Worm (Caenorhabditis elegans) whole organism, late embryonic: ENCODE data around the gene Y43C5A.3.
"Not testable (repeated sequence)": the region's sequence is repeated elsewhere in the genome, so short reads cannot be mapped to it uniquely, and the experiment has no call there.

ENCODE experiments used
- C08G9.2 ChIP-seq: sonication (generic microtip); optimal IDR thresholded peaks from 2 replicates; lab custom pipeline; 2016; ENCODE audit warnings: mild to moderate bottlenecking, missing genetic modification characterization, moderate library complexity, missing compliant biosample characterization
- elt-2 ChIP-seq: sonication (generic microtip); optimal IDR thresholded peaks from 2 replicates; lab custom pipeline; 2016; ENCODE audit warnings: missing genetic modification reagents, missing genetic modification characterization, missing compliant biosample characterization
- nhr-11 ChIP-seq: fragments of 150-350 bp; optimal IDR thresholded peaks from 2 replicates; lab custom pipeline; 2014; ENCODE audit warnings: missing biosample characterization, missing genetic modification characterization
- pha-2 ChIP-seq: sonication (generic microtip); optimal IDR thresholded peaks from 2 replicates; lab custom pipeline; 2017; ENCODE audit warnings: mild to moderate bottlenecking, missing genetic modification characterization, missing compliant biosample characterization
- rnt-1 ChIP-seq: sonication (generic microtip); optimal IDR thresholded peaks from 2 replicates; lab custom pipeline; 2016; ENCODE audit warnings: missing genetic modification characterization, missing compliant biosample characterization
- sox-4 ChIP-seq: sonication (generic microtip); optimal IDR thresholded peaks from 2 replicates; lab custom pipeline; 2017; ENCODE audit warnings: mild to moderate bottlenecking, missing genetic modification characterization, inconsistent platforms, missing compliant biosample characterization

- TF ChIP-seq C08G9.2; nhr-11 (tag; lab: Kevin White, UChicago); elt-2 (tag; lab: Kevin White, UChicago); rnt-1 (tag; lab: Kevin White, UChicago); pha-2; sox-4 (tag; lab: Kevin White, UChicago): not testable (repeated sequence)
Observed at ce11 chrIV:10322650-10323049, 48.8 kb downstream of the Y43C5A.3 start, which contains the start of gene R09E10.1.
